Worm (Caenorhabditis elegans): Measurements from ENCODE around the gene unc-130.

DNA sequence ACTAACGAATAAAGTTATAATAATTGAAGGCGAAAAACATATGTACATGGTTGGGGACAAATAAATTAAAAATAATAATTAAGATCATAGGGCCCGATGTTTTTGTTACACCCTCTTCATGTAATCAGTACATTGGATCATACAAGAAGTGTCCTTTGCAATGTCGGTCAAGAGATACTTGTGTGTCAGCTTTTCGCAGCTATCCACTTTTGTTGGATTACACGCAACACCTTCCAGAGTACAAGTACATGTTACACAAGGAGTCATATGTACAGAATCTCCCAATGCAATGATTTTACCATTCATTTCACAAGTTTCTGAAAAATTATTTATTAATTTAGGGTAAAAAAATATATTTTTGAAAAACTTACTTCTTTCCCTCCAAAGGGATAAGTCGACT is 40.8 kb upstream of the unc-130 start:
- TF ChIP-seq nhr-6 (tag; optimal IDR thresholded peaks at IDR 0.05) (no peak), ztf-4 (tag; optimal IDR thresholded peaks at IDR 0.05) (no peak), fos-1 (tag; optimal IDR thresholded peaks at IDR 0.05) (no peak), nhr-11 (tag; optimal IDR thresholded peaks at IDR 0.05) (no peak)

Measured in whole organism, L2 larva.